Worm (Caenorhabditis elegans): ENCODE measurements around the gene clec-29.

DNA sequence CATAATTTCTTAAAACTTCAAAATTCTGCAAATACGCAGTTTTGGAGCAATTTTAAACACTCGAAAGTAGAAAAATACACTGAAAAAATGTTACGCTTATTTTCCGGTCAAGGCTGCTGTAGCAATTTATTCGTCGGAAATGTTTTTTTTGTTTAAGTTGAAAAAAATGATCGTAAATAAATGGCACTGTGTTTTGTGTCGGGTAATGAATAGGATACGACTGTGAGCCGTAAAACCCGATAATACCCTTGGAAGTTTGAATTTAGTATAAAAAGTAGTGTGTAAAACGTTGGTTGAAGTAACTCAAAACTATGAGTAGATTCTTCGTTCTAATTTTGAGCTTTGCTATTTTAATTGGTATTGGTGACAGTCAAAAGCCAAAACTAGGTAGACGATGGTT, 12.1 kb downstream of the clec-29 start, which contains the start of gene T25E12.14:
- TF ChIP-seq pat-9 (tag; optimal IDR thresholded peaks at IDR 0.05) (no peak), pros-1 (tag; optimal IDR thresholded peaks at IDR 0.05) (no peak), T23F11.4 (GFP tag; optimal IDR thresholded peaks at IDR 0.05) (no peak), pha-4 (tag; optimal IDR thresholded peaks at IDR 0.05) (no peak), ceh-22 (tag; optimal IDR thresholded peaks at IDR 0.05) (no peak), tbx-2 (tag; optimal IDR thresholded peaks at IDR 0.05) (no peak), elt-2 (tag; optimal IDR thresholded peaks at IDR 0.05) (no peak)

Data from whole organism, late embryonic.